Fruit fly (Drosophila melanogaster): ENCODE measurements around the gene CG13693.

The CG13693 gene

dm6 chr2L:249048-249825 lies 16.9 kb downstream of the CG13693 start:
- TF ChIP-seq pad (GFP tag; optimal IDR thresholded peaks at IDR 0.05), result peak; percentile 76
- no peak for TF ChIP-seq cnc (optimal IDR thresholded peaks at IDR 0.05)
- TF ChIP-seq bab1 (GFP tag; optimal IDR thresholded peaks at IDR 0.05), result no peak
- TF ChIP-seq Clk (GFP tag; optimal IDR thresholded peaks at IDR 0.05), result no peak
- no peak for TF ChIP-seq CG11617 (GFP tag; optimal IDR thresholded peaks at IDR 0.05)
- TF ChIP-seq Mnt (GFP tag; optimal IDR thresholded peaks at IDR 0.05), result peak; percentile 32
- peak; percentile 21 for TF ChIP-seq CG7101 (tag; optimal IDR thresholded peaks at IDR 0.05)
- TF ChIP-seq Crg-1 (GFP tag; optimal IDR thresholded peaks at IDR 0.05), result peak; percentile 22
- TF ChIP-seq ovo (GFP tag; optimal IDR thresholded peaks at IDR 0.05), result peak; percentile 18
- peak; percentile 28 for TF ChIP-seq CG12768 (GFP tag; optimal IDR thresholded peaks at IDR 0.05)
- TF ChIP-seq tj (GFP tag; optimal IDR thresholded peaks at IDR 0.05), result peak; percentile 25
- peak; percentile 35 for TF ChIP-seq CG14711 (tag; optimal IDR thresholded peaks at IDR 0.05)
- TF ChIP-seq kay (GFP tag; ENCODE audit: borderline replicate concordance), result no peak
- TF ChIP-seq Hr96 (GFP tag; optimal IDR thresholded peaks at IDR 0.05), result peak; percentile 7
- TF ChIP-seq CG5204 (GFP tag; optimal IDR thresholded peaks at IDR 0.05), result no peak
- no peak for TF ChIP-seq CG1620 (GFP tag; optimal IDR thresholded peaks at IDR 0.05)
- TF ChIP-seq CG33017 (tag; optimal IDR thresholded peaks at IDR 0.05), result peak; percentile 11
- TF ChIP-seq toe (GFP tag; optimal IDR thresholded peaks at IDR 0.05), result no peak
- TF ChIP-seq cic (GFP tag; optimal IDR thresholded peaks at IDR 0.05), result peak; percentile 32
- TF ChIP-seq CG7045 (GFP tag; optimal IDR thresholded peaks at IDR 0.05), result peak; percentile 60

DNA sequence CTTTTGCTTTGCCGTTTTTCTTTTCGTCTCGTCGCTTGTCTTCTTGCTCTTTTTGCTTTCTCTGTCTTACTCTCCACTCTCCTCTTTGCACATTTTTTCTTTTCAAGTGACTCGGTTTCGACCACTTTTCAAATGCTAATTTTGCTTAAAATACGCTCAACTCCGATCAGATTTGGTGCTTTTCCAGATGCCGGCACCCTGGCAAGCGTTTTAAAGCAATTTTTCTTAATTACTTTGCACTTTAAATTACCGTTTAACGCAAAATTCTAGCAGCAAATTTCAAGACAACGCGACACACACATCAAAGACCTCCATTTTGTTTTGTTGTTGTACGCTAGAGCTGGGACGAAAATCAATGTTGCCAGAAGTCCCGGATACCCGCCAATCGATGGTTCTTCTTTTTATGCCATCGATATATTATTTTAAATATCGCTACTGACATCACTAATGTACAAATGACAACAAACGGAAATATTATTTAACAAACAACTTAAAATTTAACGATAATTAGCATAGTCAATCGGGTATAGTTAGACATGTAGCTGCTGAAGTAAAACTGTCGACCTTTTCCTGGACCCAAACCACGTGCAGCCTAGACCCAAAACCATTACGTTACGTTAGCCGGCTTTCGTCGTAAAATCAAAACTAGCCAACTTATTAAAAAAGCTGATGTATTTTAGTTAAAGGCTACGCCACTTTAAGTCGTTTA lies 18.4 kb downstream of the CG13693 start, which contains the start of gene kis:
TSS of gene kis (minus strand) at position 317 of the 709 bp plus-strand sequence.
- peak; percentile 46 for TF ChIP-seq CG33017 (tag; optimal IDR thresholded peaks at IDR 0.05)
- TF ChIP-seq CG11617 (GFP tag; optimal IDR thresholded peaks at IDR 0.05), result peak; percentile 46
- TF ChIP-seq tj (GFP tag; optimal IDR thresholded peaks at IDR 0.05), result no peak
- peak; percentile 75 for TF ChIP-seq Mnt (GFP tag; optimal IDR thresholded peaks at IDR 0.05)
- TF ChIP-seq bab1 (GFP tag; optimal IDR thresholded peaks at IDR 0.05), result peak; percentile 75
- peak; percentile 8 for TF ChIP-seq CG12768 (GFP tag; optimal IDR thresholded peaks at IDR 0.05)
- peak; percentile 56 for TF ChIP-seq Hr96 (GFP tag; optimal IDR thresholded peaks at IDR 0.05)
- TF ChIP-seq kay (GFP tag; ENCODE audit: borderline replicate concordance), result no peak
- no peak for TF ChIP-seq cnc (optimal IDR thresholded peaks at IDR 0.05)
- peak; percentile 34 for TF ChIP-seq Crg-1 (GFP tag; optimal IDR thresholded peaks at IDR 0.05)
- TF ChIP-seq ovo (GFP tag; optimal IDR thresholded peaks at IDR 0.05), result no peak
- TF ChIP-seq CG14711 (tag; optimal IDR thresholded peaks at IDR 0.05), result no peak
- no peak for TF ChIP-seq CG5204 (GFP tag; optimal IDR thresholded peaks at IDR 0.05)
- peak; percentile 64 for TF ChIP-seq CG1620 (GFP tag; optimal IDR thresholded peaks at IDR 0.05)
- TF ChIP-seq pad (GFP tag; optimal IDR thresholded peaks at IDR 0.05), result peak; percentile 23
- no peak for TF ChIP-seq cic (GFP tag; optimal IDR thresholded peaks at IDR 0.05)
- TF ChIP-seq toe (GFP tag; optimal IDR thresholded peaks at IDR 0.05), result no peak
- peak; percentile 25 for TF ChIP-seq CG7101 (tag; optimal IDR thresholded peaks at IDR 0.05)
- TF ChIP-seq Clk (GFP tag; optimal IDR thresholded peaks at IDR 0.05), result peak; percentile 9
- peak; percentile 24 for TF ChIP-seq CG7045 (GFP tag; optimal IDR thresholded peaks at IDR 0.05)

- TF ChIP-seq CG14711 (tag; optimal IDR thresholded peaks at IDR 0.05) (no peak), CG7101 (tag; optimal IDR thresholded peaks at IDR 0.05) (no peak), Mnt (GFP tag; optimal IDR thresholded peaks at IDR 0.05) (peak; percentile 82), bab1 (GFP tag; optimal IDR thresholded peaks at IDR 0.05) (peak; percentile 59), Clk (GFP tag; optimal IDR thresholded peaks at IDR 0.05) (no peak)
Measured at dm6 chr2L:252174-252573, 19.9 kb downstream of the CG13693 start, which contains the start of gene Rpp30. Rpp30 (minus strand) TSS chr2L:252373.

DNA sequence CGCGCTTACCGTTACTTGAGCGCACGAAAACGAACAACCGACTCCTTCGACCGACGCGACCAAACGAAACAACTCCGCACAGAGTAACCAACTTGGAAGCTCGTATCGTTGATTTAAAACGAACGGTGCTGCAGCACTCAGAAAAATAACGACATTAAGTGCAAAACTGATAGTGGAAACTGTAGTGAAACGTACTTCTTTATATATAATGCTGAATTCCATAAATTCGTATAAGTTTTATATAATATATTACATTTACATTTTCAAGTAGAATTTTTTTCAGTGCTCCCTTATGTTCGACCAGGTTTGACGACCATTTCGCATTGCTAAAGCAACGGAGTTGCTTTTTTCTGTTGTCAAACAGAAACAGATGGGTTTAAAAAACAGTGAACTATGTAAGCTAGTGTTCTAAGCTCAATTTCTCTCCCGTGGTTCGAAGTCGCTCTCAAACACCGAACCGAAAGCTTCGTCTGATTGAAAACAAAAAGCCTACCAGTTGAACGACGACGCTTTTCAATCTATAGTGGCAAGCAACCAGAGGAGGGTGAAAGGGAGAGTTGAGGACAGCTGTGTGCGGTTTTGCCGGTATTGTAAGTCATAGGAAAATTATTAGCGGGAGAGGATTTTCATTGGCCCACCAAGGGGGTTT lies 35.3 kb downstream of the CG13693 start, which contains the start of gene CG17075:
TSS of gene CG17075 (minus strand) at position 65 of the 649 bp plus-strand sequence.
- TF ChIP-seq CG33017 (tag; optimal IDR thresholded peaks at IDR 0.05), result peak; percentile 82
- TF ChIP-seq Clk (GFP tag; optimal IDR thresholded peaks at IDR 0.05), result peak; percentile 46
- peak; percentile 61 for TF ChIP-seq CG11617 (GFP tag; optimal IDR thresholded peaks at IDR 0.05)
- peak; percentile 81 for TF ChIP-seq CG7045 (GFP tag; optimal IDR thresholded peaks at IDR 0.05)
- TF ChIP-seq Hr96 (GFP tag; optimal IDR thresholded peaks at IDR 0.05), result no peak
- peak; percentile 59 for TF ChIP-seq CG14711 (tag; optimal IDR thresholded peaks at IDR 0.05)
- peak; percentile 20 for TF ChIP-seq tj (GFP tag; optimal IDR thresholded peaks at IDR 0.05)
- no peak for TF ChIP-seq bab1 (GFP tag; optimal IDR thresholded peaks at IDR 0.05)
- no peak for TF ChIP-seq CG1620 (GFP tag; optimal IDR thresholded peaks at IDR 0.05)
- TF ChIP-seq ovo (GFP tag; optimal IDR thresholded peaks at IDR 0.05), result no peak
- no peak for TF ChIP-seq cnc (optimal IDR thresholded peaks at IDR 0.05)
- peak; percentile 81 for TF ChIP-seq CG12768 (GFP tag; optimal IDR thresholded peaks at IDR 0.05)
- no peak for TF ChIP-seq Mnt (GFP tag; optimal IDR thresholded peaks at IDR 0.05)
- TF ChIP-seq Crg-1 (GFP tag; optimal IDR thresholded peaks at IDR 0.05), result peak; percentile 13
- no peak for TF ChIP-seq kay (GFP tag; ENCODE audit: borderline replicate concordance)
- peak; percentile 48 for TF ChIP-seq toe (GFP tag; optimal IDR thresholded peaks at IDR 0.05)
- no peak for TF ChIP-seq pad (GFP tag; optimal IDR thresholded peaks at IDR 0.05)
- TF ChIP-seq CG7101 (tag; optimal IDR thresholded peaks at IDR 0.05), result peak; percentile 76
- no peak for TF ChIP-seq cic (GFP tag; optimal IDR thresholded peaks at IDR 0.05)
- no peak for TF ChIP-seq CG5204 (GFP tag; optimal IDR thresholded peaks at IDR 0.05)

dm6 chr2L:268788-269187 lies 36.5 kb downstream of the CG13693 start, which contains the start of gene CG3345:
CG3345 (plus strand) TSS chr2L:269088.
- TF ChIP-seq Crg-1 (GFP tag; optimal IDR thresholded peaks at IDR 0.05) (no peak), cic (GFP tag; optimal IDR thresholded peaks at IDR 0.05) (no peak), bab1 (GFP tag; optimal IDR thresholded peaks at IDR 0.05) (no peak), CG7045 (GFP tag; optimal IDR thresholded peaks at IDR 0.05) (no peak), CG11617 (GFP tag; optimal IDR thresholded peaks at IDR 0.05) (no peak), toe (GFP tag; optimal IDR thresholded peaks at IDR 0.05) (no peak), CG12768 (GFP tag; optimal IDR thresholded peaks at IDR 0.05) (no peak), Clk (GFP tag; optimal IDR thresholded peaks at IDR 0.05) (no peak), Mnt (GFP tag; optimal IDR thresholded peaks at IDR 0.05) (no peak), Hr96 (GFP tag; optimal IDR thresholded peaks at IDR 0.05) (no peak), CG14711 (tag; optimal IDR thresholded peaks at IDR 0.05) (no peak), CG1620 (GFP tag; optimal IDR thresholded peaks at IDR 0.05) (no peak)
